Fruit fly (Drosophila melanogaster): Measurements from ENCODE around the gene CG42823.

DNA sequence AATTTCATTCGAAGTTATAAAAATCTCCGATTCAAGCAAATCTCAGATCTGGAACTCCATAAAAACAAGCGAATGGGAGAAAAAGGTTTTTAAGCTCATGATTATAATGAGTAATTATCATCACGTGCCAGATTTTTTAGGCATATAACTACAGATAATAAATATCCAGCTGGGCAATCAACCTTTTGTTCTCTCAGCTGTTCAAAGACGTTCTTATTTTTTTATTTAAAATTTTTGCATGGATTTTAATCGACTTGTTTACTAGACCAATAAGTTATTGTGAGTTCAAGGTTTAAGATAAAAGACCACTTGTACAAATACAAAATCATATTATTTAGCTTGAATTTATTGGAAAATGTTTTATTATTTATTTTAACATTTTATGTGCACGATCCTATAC is 754 bp downstream of the CG42823 start:
- TF ChIP-seq salr (GFP tag; optimal IDR thresholded peaks at IDR 0.05) (no peak), CG9139 (GFP tag; optimal IDR thresholded peaks at IDR 0.05) (no peak), CG6854 (GFP tag; optimal IDR thresholded peaks at IDR 0.05) (no peak), Lpt (GFP tag; optimal IDR thresholded peaks at IDR 0.05) (no peak), Sox14 (GFP tag; optimal IDR thresholded peaks at IDR 0.05) (no peak), CG6163 (GFP tag; IDR thresholded peaks at IDR 0.05) (no peak), Met (GFP tag; optimal IDR thresholded peaks at IDR 0.05) (no peak), CG15336 (GFP tag; IDR thresholded peaks at IDR 0.05) (no peak), CG3032 (tag; optimal IDR thresholded peaks at IDR 0.05) (no peak), Ets96B (tag; optimal IDR thresholded peaks at IDR 0.05) (no peak), CG1621 (tag; optimal IDR thresholded peaks at IDR 0.05) (no peak), Eip78C (GFP tag) (no peak), CG8119 (GFP tag; IDR thresholded peaks at IDR 0.05) (no peak)

Data from whole organism, prepupa.